Fruit fly (Drosophila melanogaster) whole organism, adult: ENCODE results near the gene Octbeta2R.

Source experiments
- CG12768 ChIP-seq: fragments of 200-800 bp; sonication (Bioruptor generic); optimal IDR thresholded peaks from 2 replicates; lab custom pipeline; 2017; ENCODE audit warnings: missing biosample characterization, missing genetic modification characterization, mild to moderate bottlenecking, moderate library complexity, missing genetic modification reagents
- CG14711 ChIP-seq: fragments of 200-800 bp; sonication (Bioruptor generic); optimal IDR thresholded peaks from 2 replicates; lab custom pipeline; 2018; ENCODE audit warnings: missing biosample characterization, mild to moderate bottlenecking, missing genetic modification characterization, moderate library complexity
- CG1620 ChIP-seq: fragments of 200-800 bp; sonication (Bioruptor generic); optimal IDR thresholded peaks from 2 replicates; lab custom pipeline; 2016; ENCODE audit warnings: missing biosample characterization, missing genetic modification characterization
- CG33017 ChIP-seq: fragments of 200-800 bp; sonication (Bioruptor generic); optimal IDR thresholded peaks from 2 replicates; lab custom pipeline; 2018; ENCODE audit warnings: missing biosample characterization, mild to moderate bottlenecking, missing genetic modification characterization, moderate library complexity
- Hr96 ChIP-seq: fragments of 200-800 bp; sonication (Bioruptor generic); optimal IDR thresholded peaks from 2 replicates; lab custom pipeline; 2016; ENCODE audit warnings: missing biosample characterization, missing genetic modification characterization
- Mnt ChIP-seq: fragments of 200-800 bp; sonication (Bioruptor generic); optimal IDR thresholded peaks from 2 replicates; lab custom pipeline; 2016; ENCODE audit warnings: missing biosample characterization, mild to moderate bottlenecking, missing genetic modification characterization
- bab1 ChIP-seq: fragments of 200-800 bp; sonication (Bioruptor generic); optimal IDR thresholded peaks from 3 replicates; lab custom pipeline; 2019; ENCODE audit warnings: missing biosample characterization, mild to moderate bottlenecking, missing genetic modification characterization, moderate library complexity
- cic ChIP-seq: fragments of 200-800 bp; sonication (Bioruptor generic); optimal IDR thresholded peaks from 2 replicates; lab custom pipeline; 2017; ENCODE audit warnings: missing biosample characterization, mild to moderate bottlenecking, missing genetic modification characterization, moderate library complexity
- cnc ChIP-seq, 2 experiments: fragments of >200 bp; optimal IDR thresholded peaks; 2 replicates each; lab custom pipeline; 2017
- kay ChIP-seq: fragments of 200-800 bp; sonication (Bioruptor generic); peaks from one replicate; lab custom pipeline; 2016; ENCODE audit warnings: missing biosample characterization, missing genetic modification characterization, borderline replicate concordance
- ovo ChIP-seq: fragments of 200-800 bp; sonication (Bioruptor generic); optimal IDR thresholded peaks from 2 replicates; lab custom pipeline; 2016; ENCODE audit warnings: missing biosample characterization, missing genetic modification characterization
- pad ChIP-seq: fragments of 200-800 bp; sonication (Bioruptor generic); optimal IDR thresholded peaks from 3 replicates; lab custom pipeline; 2017; ENCODE audit warnings: missing biosample characterization, missing genetic modification characterization, mild to moderate bottlenecking, moderate library complexity, missing genetic modification reagents
- tj ChIP-seq: fragments of 200-800 bp; sonication (Bioruptor generic); optimal IDR thresholded peaks from 3 replicates; lab custom pipeline; 2017; ENCODE audit warnings: missing biosample characterization, mild to moderate bottlenecking, missing genetic modification characterization, moderate library complexity
- toe ChIP-seq: fragments of 200-800 bp; sonication (Bioruptor generic); optimal IDR thresholded peaks from 2 replicates; lab custom pipeline; 2016; ENCODE audit warnings: missing biosample characterization, missing genetic modification characterization

DNA sequence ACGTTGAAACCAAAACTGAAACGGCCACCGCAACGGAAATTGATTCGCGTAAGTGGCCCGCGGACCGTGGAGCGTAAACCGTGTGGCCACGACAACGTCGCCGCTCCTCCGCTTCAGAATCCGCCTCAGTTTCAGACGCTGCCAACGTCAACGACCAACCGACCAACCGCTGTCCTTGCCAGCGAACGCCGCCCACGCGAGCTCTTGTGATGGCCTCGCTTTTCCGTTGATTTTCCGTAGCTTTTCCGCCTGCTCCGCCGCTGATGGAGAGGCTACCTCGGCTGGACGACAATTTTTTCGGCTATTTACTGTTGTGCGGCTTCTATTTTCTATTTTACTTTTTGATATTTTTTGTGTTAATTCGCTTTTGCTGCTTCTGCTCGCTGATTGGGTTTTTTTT is 34.4 kb downstream of the Octbeta2R start:
- TF ChIP-seq toe = no peak
- no peak for TF ChIP-seq tj (GFP tag; lab: Kevin White, UChicago)
- TF ChIP-seq kay = no peak
- no peak for TF ChIP-seq CG1620 (GFP tag; lab: Kevin White, UChicago)
- TF ChIP-seq cnc (optimal IDR thresholded peaks at IDR 0.05; lab: Kevin White, UChicago) = no peak
- no peak for TF ChIP-seq ovo (GFP tag; lab: Kevin White, UChicago)
- TF ChIP-seq bab1 (GFP tag; lab: Kevin White, UChicago) = no peak
- no peak for TF ChIP-seq CG12768
- TF ChIP-seq CG14711 = no peak
- TF ChIP-seq pad (GFP tag; lab: Kevin White, UChicago) = no peak
- TF ChIP-seq cic (GFP tag; lab: Kevin White, UChicago) = no peak
- TF ChIP-seq Mnt (GFP tag; lab: Kevin White, UChicago) = no peak
- TF ChIP-seq CG33017 (tag; lab: Kevin White, UChicago) = no peak
- no peak for TF ChIP-seq Hr96 (GFP tag; lab: Kevin White, UChicago)
